Worm (Caenorhabditis elegans) whole organism, young adult: ENCODE measurements around the gene Y48G9A.6.
"Not testable (repeated sequence)": the region's sequence is repeated elsewhere in the genome, so short reads cannot be mapped to it uniquely, and the experiment has no call there.

ENCODE experiments used
- Y95B8A.8 ChIP-seq: fragments of 200-800 bp; sonication (Bioruptor generic); IDR thresholded peaks from 2 replicates; pipeline ENCODE4 v1.3.6; 2022; ENCODE audit warnings: missing genetic modification reagents, missing genetic modification characterization, missing compliant biosample characterization
- ama-1 ChIP-seq, 3 experiments: fragments of 150-350 bp in 1 of 3; sonication (generic microtip) in 2 of 3; optimal IDR thresholded peaks; 2 replicates each; lab custom pipeline; 2014 to 2018; ENCODE audit warnings: missing biosample characterization in 2 of 3, missing genetic modification characterization in 2 of 3, missing genetic modification reagents in 2 of 3
- dpl-1 ChIP-seq: fragments of 150-350 bp; optimal IDR thresholded peaks from 2 replicates; lab custom pipeline; 2014; ENCODE audit warnings: missing biosample characterization, missing genetic modification reagents, missing genetic modification characterization
- zfh-2 ChIP-seq: fragments of 200-800 bp; sonication (Bioruptor generic); conservative IDR thresholded peaks from 2 replicates; pipeline ENCODE4 v1.3.6; 2022; ENCODE audit warnings: missing genetic modification reagents, missing genetic modification characterization, missing compliant biosample characterization

DNA sequence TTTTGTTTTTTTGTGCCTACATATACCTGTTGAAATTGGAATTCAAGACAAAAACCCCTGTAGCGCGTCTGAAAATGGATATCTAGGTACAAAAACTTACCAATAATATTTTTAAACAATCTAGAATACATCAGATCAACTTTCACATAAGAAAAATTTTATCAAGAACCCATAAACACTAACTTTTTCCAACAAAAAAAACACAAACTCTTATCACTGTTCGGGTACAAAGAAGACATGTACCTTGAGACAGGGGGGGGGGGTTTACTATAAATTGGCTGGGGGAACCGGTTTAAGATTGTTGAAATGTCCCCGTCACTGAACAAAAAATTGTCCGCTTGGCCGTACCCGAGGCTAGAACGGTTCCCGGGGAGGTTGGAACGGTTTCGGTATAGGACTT lies 35.1 kb upstream of the Y48G9A.6 start, which contains the start of gene cpt-3:
- TF ChIP-seq zfh-2 (GFP tag; lab: Robert Waterston, UW); ama-1 (optimal IDR thresholded peaks at IDR 0.05; lab: Kevin White, UChicago); ama-1 (GFP tag; optimal IDR thresholded peaks at IDR 0.05; lab: Kevin White, UChicago); dpl-1 (GFP tag; lab: Kevin White, UChicago); Y95B8A.8 (GFP tag; lab: Robert Waterston, UW): not testable (repeated sequence)
